Worm (Caenorhabditis elegans): Measurements from ENCODE around the gene T28A11.17.
A peak's percentile ranks its signal among the peaks of the same experiment; 100 is the strongest.

The T28A11.17 gene

ce11 chrV:3266189-3266588 is at the start of gene T28A11.17:
T28A11.17 (minus strand) TSS chrV:3266289.
- TF ChIP-seq nhr-76 (tag; optimal IDR thresholded peaks at IDR 0.05) (no peak), zag-1 (tag; optimal IDR thresholded peaks at IDR 0.05) (no peak)

ce11 chrV:3315308-3315707 is 49.2 kb upstream of the T28A11.17 start, which contains the start of gene arrd-19:
arrd-19 (minus strand) TSS chrV:3315516.
- no peak for TF ChIP-seq T20F7.1 (GFP tag; optimal IDR thresholded peaks at IDR 0.05)
- TF ChIP-seq F49E8.2 (tag; optimal IDR thresholded peaks at IDR 0.05; ENCODE audit: borderline replicate concordance) = no peak
- TF ChIP-seq lir-3 (tag; optimal IDR thresholded peaks at IDR 0.05) = no peak
- no peak for TF ChIP-seq F10B5.3 (tag; optimal IDR thresholded peaks at IDR 0.05)
- no peak for TF ChIP-seq sdz-12 (GFP tag; optimal IDR thresholded peaks at IDR 0.05)
- TF ChIP-seq dmd-6 (GFP tag; IDR thresholded peaks at IDR 0.05) = peak; percentile 92
- no peak for TF ChIP-seq Y48G9A.11 (GFP tag; IDR thresholded peaks at IDR 0.05)
- no peak for TF ChIP-seq attf-4 (tag; optimal IDR thresholded peaks at IDR 0.05)
- TF ChIP-seq dve-1 (tag; optimal IDR thresholded peaks at IDR 0.05; ENCODE audit: insufficient read depth) = peak; percentile 89
- TF ChIP-seq ztf-7 (tag; optimal IDR thresholded peaks at IDR 0.05) = no peak
- TF ChIP-seq ZK546.5 (tag; optimal IDR thresholded peaks at IDR 0.05) = no peak
- TF ChIP-seq lim-7 (GFP tag; IDR thresholded peaks at IDR 0.05) = no peak
- TF ChIP-seq hmg-1.1 (GFP tag; IDR thresholded peaks at IDR 0.05) = peak; percentile 93
- peak; percentile 99 for TF ChIP-seq aha-1 (tag)
- no peak for TF ChIP-seq aly-2 (tag; optimal IDR thresholded peaks at IDR 0.05)
- peak; percentile 53 for TF ChIP-seq nhr-25 (tag; optimal IDR thresholded peaks at IDR 0.05; ENCODE audit: borderline replicate concordance, insufficient read depth)
- peak; percentile 90 for TF ChIP-seq nhr-28 (tag; optimal IDR thresholded peaks at IDR 0.05)
- no peak for TF ChIP-seq ceh-44 (GFP tag; IDR thresholded peaks at IDR 0.05)
- TF ChIP-seq dmd-8 (GFP tag; IDR thresholded peaks at IDR 0.05) = no peak
- TF ChIP-seq ceh-82 (tag; optimal IDR thresholded peaks at IDR 0.05) = no peak
- no peak for TF ChIP-seq mxl-2 (GFP tag; conservative IDR thresholded peaks at IDR 0.05)
- TF ChIP-seq fkh-10 (GFP tag; optimal IDR thresholded peaks at IDR 0.05) = peak; percentile 72
- TF ChIP-seq php-3 (GFP tag; IDR thresholded peaks at IDR 0.05) = no peak
- TF ChIP-seq unc-130 (GFP tag; optimal IDR thresholded peaks at IDR 0.05) = no peak
- peak in 1 of 2 experiments; percentile 97 for TF ChIP-seq unc-62 (GFP tag; optimal IDR thresholded peaks at IDR 0.05 in 1 of 2)
- no peak for TF ChIP-seq unc-62 (tag; optimal IDR thresholded peaks at IDR 0.05)
- TF ChIP-seq tra-1 (GFP tag; IDR thresholded peaks at IDR 0.05) = no peak
- peak; percentile 61; the same call in 1 of the 2 replicates for TF ChIP-seq ceh-20 (GFP tag; IDR thresholded peaks at IDR 0.05)
- no peak for TF ChIP-seq daf-19 (GFP tag; conservative IDR thresholded peaks at IDR 0.05)
- TF ChIP-seq ctbp-1 (GFP tag; IDR thresholded peaks at IDR 0.05) = peak; percentile 86
- no peak for TF ChIP-seq ceh-28 (tag; optimal IDR thresholded peaks at IDR 0.05)
- TF ChIP-seq gei-8 (GFP tag; optimal IDR thresholded peaks at IDR 0.05) = no peak
- peak; percentile 5 for TF ChIP-seq zip-2 (tag; optimal IDR thresholded peaks at IDR 0.05)
- TF ChIP-seq set-16 (GFP tag; IDR thresholded peaks at IDR 0.05) = no peak
- no peak for TF ChIP-seq lin-39 (tag; optimal IDR thresholded peaks at IDR 0.05)
- TF ChIP-seq fos-1 (tag; optimal IDR thresholded peaks at IDR 0.05) = no peak
- peak; percentile 32 for TF ChIP-seq pqm-1 (tag; optimal IDR thresholded peaks at IDR 0.05)
- no peak for TF ChIP-seq nhr-111 (GFP tag; optimal IDR thresholded peaks at IDR 0.05)
- no peak for TF ChIP-seq dmd-9 (GFP tag; IDR thresholded peaks at IDR 0.05)
- TF ChIP-seq hlh-11 (tag; optimal IDR thresholded peaks at IDR 0.05) = peak; percentile 93
- TF ChIP-seq F26F4.8 (GFP tag; conservative IDR thresholded peaks at IDR 0.05) = no peak
- TF ChIP-seq ceh-62 (tag; optimal IDR thresholded peaks at IDR 0.05) = no peak
- TF ChIP-seq nhr-102 (tag; optimal IDR thresholded peaks at IDR 0.05) = no peak
- TF ChIP-seq hif-1 (tag; optimal IDR thresholded peaks at IDR 0.05) = peak in 1 of 2 experiments; percentile 64
- TF ChIP-seq ama-1 (optimal IDR thresholded peaks at IDR 0.05) = no peak
- TF ChIP-seq lin-29 (GFP tag; IDR thresholded peaks at IDR 0.05) = peak; percentile 58; the same call in 1 of the 2 replicates
- TF ChIP-seq lin-1 (GFP tag; IDR thresholded peaks at IDR 0.05) = peak; percentile 89
- no peak for TF ChIP-seq egl-27 (tag; optimal IDR thresholded peaks at IDR 0.05)
- TF ChIP-seq R02D3.7 (tag; optimal IDR thresholded peaks at IDR 0.05) = no peak
